Worm (Caenorhabditis elegans) whole organism, L3 larva: Measurements from ENCODE around the gene F56C3.9.

Experiments
- R02D3.7 ChIP-seq: fragments of 150-350 bp; optimal IDR thresholded peaks from 2 replicates; lab custom pipeline; 2014; ENCODE audit warnings: missing biosample characterization, missing genetic modification characterization
- ama-1 ChIP-seq: fragments of 150-350 bp; optimal IDR thresholded peaks from 2 replicates; lab custom pipeline; 2018
- ceh-28 ChIP-seq: fragments of 150-350 bp; optimal IDR thresholded peaks from 2 replicates; lab custom pipeline; 2014; ENCODE audit warnings: missing biosample characterization, missing genetic modification reagents, missing genetic modification characterization
- elt-1 ChIP-seq: fragments of 150-350 bp; optimal IDR thresholded peaks from 2 replicates; lab custom pipeline; 2014; ENCODE audit warnings: missing biosample characterization, missing genetic modification characterization
- fos-1 ChIP-seq: fragments of 150-350 bp; optimal IDR thresholded peaks from 2 replicates; lab custom pipeline; 2014; ENCODE audit warnings: missing biosample characterization, missing genetic modification characterization
- nhr-11 ChIP-seq: fragments of 150-350 bp; optimal IDR thresholded peaks from 2 replicates; lab custom pipeline; 2014; ENCODE audit warnings: missing biosample characterization, missing genetic modification characterization
- pha-4 ChIP-seq: fragments of 150-350 bp; optimal IDR thresholded peaks from 2 replicates; lab custom pipeline; 2014; ENCODE audit warnings: missing biosample characterization, missing genetic modification reagents, missing genetic modification characterization
- pqm-1 ChIP-seq: fragments of 150-350 bp; optimal IDR thresholded peaks from 2 replicates; lab custom pipeline; 2017; ENCODE audit warnings: missing biosample characterization, missing genetic modification characterization, inconsistent platforms
- unc-62 ChIP-seq: fragments of 150-350 bp; sonication (generic microtip); optimal IDR thresholded peaks from 4 replicates; lab custom pipeline; 2014; ENCODE audit warnings: missing biosample characterization, missing genetic modification reagents, missing genetic modification characterization

- no peak for TF ChIP-seq unc-62 (GFP tag; lab: Kevin White, UChicago)
- no peak for TF ChIP-seq fos-1
- TF ChIP-seq R02D3.7 (tag; lab: Kevin White, UChicago), result no peak
- TF ChIP-seq nhr-11 (tag; lab: Kevin White, UChicago), result no peak
- TF ChIP-seq pha-4 (tag; lab: Kevin White, UChicago), result no peak
- TF ChIP-seq ama-1, result no peak
- no peak for TF ChIP-seq pqm-1 (tag; lab: Kevin White, UChicago)
- TF ChIP-seq ceh-28, result peak; percentile 20
- no peak for TF ChIP-seq elt-1
Measured at ce11 chrX:1437097-1437496, 43.3 kb upstream of the F56C3.9 start.
